Fruit fly (Drosophila melanogaster) whole organism, embryonic: Measurements from ENCODE around the gene ocn.

Experiments
- CG15514 ChIP-seq: fragments of 200-800 bp; sonication (Bioruptor generic); optimal IDR thresholded peaks from 3 replicates; lab custom pipeline; 2017; ENCODE audit warnings: missing biosample characterization, missing genetic modification characterization, mild to moderate bottlenecking, moderate library complexity, missing genetic modification reagents
- CG18476 ChIP-seq: fragments of 200-800 bp; sonication (Bioruptor generic); optimal IDR thresholded peaks from 2 replicates; lab custom pipeline; 2016; ENCODE audit warnings: missing biosample characterization, mild to moderate bottlenecking, missing genetic modification characterization
- CG3847 ChIP-seq: fragments of 200-800 bp; sonication (Bioruptor generic); IDR thresholded peaks from 2 replicates; pipeline ENCODE4 v1.3.6; 2022; ENCODE audit warnings: missing biosample characterization, missing genetic modification characterization
- MTF-1 ChIP-seq: fragments of 200-800 bp; sonication (Bioruptor generic); optimal IDR thresholded peaks from 2 replicates; lab custom pipeline; 2018; ENCODE audit warnings: missing biosample characterization, mild to moderate bottlenecking, missing genetic modification characterization, borderline replicate concordance
- NFAT ChIP-seq: fragments of 200-800 bp; sonication (Bioruptor generic); IDR thresholded peaks from 2 replicates; pipeline ENCODE4 v1.3.6; 2022; ENCODE audit warnings: missing biosample characterization, missing genetic modification characterization
- Sin3A ChIP-seq: fragments of >200 bp; optimal IDR thresholded peaks from 2 replicates; lab custom pipeline; 2018

DNA sequence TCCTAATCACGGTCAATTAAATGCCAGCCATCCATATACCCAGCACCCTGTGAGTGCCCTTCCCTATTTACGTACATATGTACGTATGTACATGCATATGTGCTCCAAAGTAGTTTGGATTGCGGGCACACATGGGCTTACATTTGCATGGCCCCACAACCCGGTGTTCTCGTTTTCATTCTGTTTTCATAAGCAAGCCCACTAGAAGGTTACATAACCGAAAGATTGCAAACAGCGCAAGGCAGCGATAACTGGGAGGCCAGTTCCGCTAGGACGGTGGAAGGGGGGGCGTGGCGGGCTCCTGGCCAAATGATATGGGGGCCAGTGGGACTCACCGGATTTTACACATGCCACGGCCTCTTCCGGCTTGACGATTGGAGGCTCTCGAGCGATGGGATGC, 23.1 kb downstream of the ocn start:
- no peak for TF ChIP-seq Sin3A
- TF ChIP-seq NFAT (GFP tag; lab: Robert Waterston, UW): no peak
- TF ChIP-seq CG18476 (GFP tag; lab: Kevin White, UChicago): no peak
- no peak for TF ChIP-seq MTF-1 (GFP tag; lab: Kevin White, UChicago)
- no peak for TF ChIP-seq CG15514
- TF ChIP-seq CG3847 (GFP tag; lab: Robert Waterston, UW): no peak
